Fruit fly (Drosophila melanogaster) whole organism, wandering third instar larva: ENCODE results near the gene lgs.
A peak's percentile ranks its signal among the peaks of the same experiment; 100 is the strongest.

ENCODE experiments used
- Abd-B ChIP-seq: fragments of >200 bp; optimal IDR thresholded peaks from 2 replicates; lab custom pipeline; 2017; ENCODE audit warnings: missing biosample characterization, missing genetic modification characterization
- CG32264 ChIP-seq: fragments of 200-800 bp; sonication (Bioruptor generic); optimal IDR thresholded peaks from 2 replicates; lab custom pipeline; 2016; ENCODE audit warnings: missing biosample characterization, missing genetic modification characterization
- CG9705 ChIP-seq: fragments of 200-800 bp; sonication (Bioruptor generic); optimal IDR thresholded peaks from 2 replicates; lab custom pipeline; 2018; ENCODE audit warnings: missing biosample characterization, mild to moderate bottlenecking, missing genetic modification characterization
- CrebA ChIP-seq: fragments of 200-800 bp; sonication (Bioruptor generic); optimal IDR thresholded peaks from 2 replicates; lab custom pipeline; 2016; ENCODE audit warnings: missing biosample characterization, mild to moderate bottlenecking, missing genetic modification characterization, borderline replicate concordance
- Dfd ChIP-seq: fragments of >200 bp; optimal IDR thresholded peaks from 2 replicates; lab custom pipeline; 2017; ENCODE audit warnings: missing biosample characterization, missing genetic modification characterization
- Dif ChIP-seq: fragments of 200-275, 200-300 bp; sonication (Bioruptor generic); optimal IDR thresholded peaks from 2 replicates; lab custom pipeline; 2018; ENCODE audit warnings: missing biosample characterization, missing genetic modification characterization; ENCODE audit not compliant: partially characterized antibody
- GATAd ChIP-seq: sonication (Bioruptor generic); optimal IDR thresholded peaks from 2 replicates; lab custom pipeline; 2016; ENCODE audit warnings: missing biosample characterization, missing genetic modification characterization
- HLH106 ChIP-seq: fragments of 200-800 bp; optimal IDR thresholded peaks from 3 replicates; lab custom pipeline; 2019; ENCODE audit warnings: missing biosample characterization, mild to moderate bottlenecking, missing genetic modification characterization, moderate library complexity
- Hnf4 ChIP-seq: fragments of 200-800 bp; sonication (Bioruptor generic); optimal IDR thresholded peaks from 2 replicates; lab custom pipeline; 2016; ENCODE audit warnings: missing biosample characterization, mild to moderate bottlenecking, missing genetic modification characterization
- Hr83 ChIP-seq: fragments of 200-300 bp; sonication (Bioruptor generic); optimal IDR thresholded peaks from 2 replicates; lab custom pipeline; 2016; ENCODE audit warnings: missing biosample characterization, mild to moderate bottlenecking, missing genetic modification characterization, moderate library complexity; ENCODE audit not compliant: poor library complexity, severe bottlenecking
- N ChIP-seq: fragments of >200 bp; optimal IDR thresholded peaks from 2 replicates; lab custom pipeline; 2018; ENCODE audit warnings: missing biosample characterization, missing external identifiers, missing genetic modification characterization
- OdsH ChIP-seq: fragments of 200-800 bp; sonication (Bioruptor generic); optimal IDR thresholded peaks from 2 replicates; lab custom pipeline; 2016; ENCODE audit warnings: missing biosample characterization, mild to moderate bottlenecking, missing genetic modification characterization
- Vsx2 ChIP-seq: fragments of 200-300, 225-300 bp; sonication (Bioruptor generic); optimal IDR thresholded peaks from 2 replicates; lab custom pipeline; 2018; ENCODE audit warnings: missing biosample characterization, missing genetic modification characterization; ENCODE audit not compliant: partially characterized antibody
- br ChIP-seq: fragments of 200-800 bp; sonication (Bioruptor generic); optimal IDR thresholded peaks from 2 replicates; lab custom pipeline; 2016; ENCODE audit warnings: missing biosample characterization, missing genetic modification characterization
- brk ChIP-seq: fragments of 200-800 bp; sonication (Bioruptor generic); optimal IDR thresholded peaks from 2 replicates; lab custom pipeline; 2016; ENCODE audit warnings: missing biosample characterization, mild to moderate bottlenecking, missing genetic modification characterization
- dl ChIP-seq, 2 experiments: fragments of 175-275, 200-275 bp in 1 of 2; fragments of 200-275 bp in 1 of 2; sonication (Bioruptor generic); optimal IDR thresholded peaks; lab custom pipeline; 2018; ENCODE audit warnings: mild to moderate bottlenecking in 2 of 2, missing biosample characterization in 2 of 2, missing genetic modification characterization in 2 of 2, moderate library complexity in 2 of 2; ENCODE audit not compliant: partially characterized antibody in 2 of 2, insufficient read depth in 1 of 2
- dmrt93B ChIP-seq: fragments of 200-800 bp; sonication (Bioruptor generic); optimal IDR thresholded peaks from 2 replicates; lab custom pipeline; 2018; ENCODE audit warnings: missing biosample characterization, mild to moderate bottlenecking, missing genetic modification characterization
- dsf ChIP-seq: sonication (Bioruptor generic); optimal IDR thresholded peaks from 2 replicates; lab custom pipeline; 2016; ENCODE audit warnings: missing biosample characterization, missing genetic modification characterization, borderline replicate concordance
- foxo ChIP-seq, 2 experiments: fragments of 200-800 bp; sonication (Bioruptor generic); optimal IDR thresholded peaks; 2 replicates in 1 of 2; 3 replicates in 1 of 2; lab custom pipeline; 2016 to 2017; ENCODE audit warnings: missing biosample characterization in 2 of 2, missing genetic modification characterization in 2 of 2
- fru ChIP-seq: fragments of 200-800 bp; sonication (Bioruptor generic); optimal IDR thresholded peaks from 3 replicates; lab custom pipeline; 2016; ENCODE audit warnings: missing biosample characterization, mild to moderate bottlenecking, missing genetic modification characterization
- h ChIP-seq: fragments of 200-800 bp; sonication (Bioruptor generic); optimal IDR thresholded peaks from 3 replicates; lab custom pipeline; 2016; ENCODE audit warnings: missing biosample characterization, mild to moderate bottlenecking, missing genetic modification characterization
- jim ChIP-seq: fragments of 175-275, 200-325 bp; sonication (Bioruptor generic); optimal IDR thresholded peaks from 2 replicates; lab custom pipeline; 2016; ENCODE audit warnings: missing biosample characterization, mild to moderate bottlenecking, missing genetic modification characterization
- lola ChIP-seq: fragments of >200 bp; optimal IDR thresholded peaks from 2 replicates; lab custom pipeline; 2017; ENCODE audit warnings: missing biosample characterization, missing genetic modification characterization
- pan ChIP-seq: fragments of >200 bp; optimal IDR thresholded peaks from 2 replicates; lab custom pipeline; 2017
- psq ChIP-seq: fragments of 200-800 bp; sonication (Bioruptor generic); optimal IDR thresholded peaks from 3 replicates; lab custom pipeline; 2017; ENCODE audit warnings: missing biosample characterization, mild to moderate bottlenecking, missing genetic modification characterization, moderate library complexity
- rgr ChIP-seq: fragments of 200-800 bp; sonication (Bioruptor generic); optimal IDR thresholded peaks from 3 replicates; lab custom pipeline; 2016; ENCODE audit warnings: missing biosample characterization, mild to moderate bottlenecking, missing genetic modification characterization
- sage ChIP-seq: fragments of 200-800 bp; sonication (Bioruptor generic); optimal IDR thresholded peaks from 2 replicates; lab custom pipeline; 2016; ENCODE audit warnings: missing biosample characterization, mild to moderate bottlenecking, missing genetic modification characterization
- sv ChIP-seq: fragments of 200-800 bp; sonication (Bioruptor generic); optimal IDR thresholded peaks from 3 replicates; lab custom pipeline; 2016; ENCODE audit warnings: missing biosample characterization, missing genetic modification characterization
- tai ChIP-seq: sonication (Bioruptor generic); optimal IDR thresholded peaks from 2 replicates; lab custom pipeline; 2016; ENCODE audit warnings: missing biosample characterization, missing genetic modification characterization
- woc ChIP-seq: sonication (Bioruptor generic); optimal IDR thresholded peaks from 2 replicates; lab custom pipeline; 2016; ENCODE audit warnings: missing biosample characterization, mild to moderate bottlenecking, missing genetic modification characterization

The lgs gene

DNA sequence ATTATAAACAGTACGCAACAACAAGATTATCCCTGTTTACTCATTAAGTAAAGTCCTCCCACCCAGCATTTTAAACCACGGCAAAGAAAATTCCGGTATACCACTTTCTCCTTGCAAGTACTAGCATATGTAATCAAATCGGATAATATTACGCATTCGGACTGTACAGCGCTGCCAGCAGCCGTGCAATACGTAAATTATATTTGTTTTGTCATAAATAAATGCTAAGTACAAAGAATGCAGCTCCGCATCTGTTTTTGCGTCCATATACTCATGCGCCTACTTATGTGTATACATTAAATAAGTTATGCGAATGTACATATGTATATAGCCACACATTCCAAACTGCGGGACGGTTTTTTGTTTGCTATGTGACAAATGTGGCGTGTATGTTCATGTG is 45.2 kb downstream of the lgs start:
- TF ChIP-seq OdsH (GFP tag; lab: Kevin White, UChicago) (no peak), CrebA (GFP tag; lab: Kevin White, UChicago) (no peak), Abd-B (GFP tag; lab: Kevin White, UChicago) (no peak), rgr (GFP tag; lab: Kevin White, UChicago) (no peak), dmrt93B (GFP tag; lab: Kevin White, UChicago) (no peak), Dif (no peak), HLH106 (tag; lab: Kevin White, UChicago) (no peak), CG9705 (GFP tag; lab: Kevin White, UChicago) (no peak), Dfd (GFP tag; lab: Kevin White, UChicago) (no peak), CG32264 (GFP tag; lab: Kevin White, UChicago) (no peak), Vsx2 (GFP tag; lab: Kevin White, UChicago) (no peak), sv (GFP tag; lab: Kevin White, UChicago) (no peak), jim (no peak), dl (GFP tag; optimal IDR thresholded peaks at IDR 0.05; lab: Kevin White, UChicago; ENCODE audit: insufficient read depth in 1 of 2, partially characterized antibody in 2 of 2) (no peak), GATAd (GFP tag; lab: Kevin White, UChicago) (no peak), Hr83 (GFP tag; lab: Kevin White, UChicago) (no peak), br (GFP tag; lab: Kevin White, UChicago) (no peak), lola (GFP tag; lab: Kevin White, UChicago) (no peak), tai (GFP tag; lab: Kevin White, UChicago) (no peak), dsf (GFP tag; lab: Kevin White, UChicago) (no peak)

DNA sequence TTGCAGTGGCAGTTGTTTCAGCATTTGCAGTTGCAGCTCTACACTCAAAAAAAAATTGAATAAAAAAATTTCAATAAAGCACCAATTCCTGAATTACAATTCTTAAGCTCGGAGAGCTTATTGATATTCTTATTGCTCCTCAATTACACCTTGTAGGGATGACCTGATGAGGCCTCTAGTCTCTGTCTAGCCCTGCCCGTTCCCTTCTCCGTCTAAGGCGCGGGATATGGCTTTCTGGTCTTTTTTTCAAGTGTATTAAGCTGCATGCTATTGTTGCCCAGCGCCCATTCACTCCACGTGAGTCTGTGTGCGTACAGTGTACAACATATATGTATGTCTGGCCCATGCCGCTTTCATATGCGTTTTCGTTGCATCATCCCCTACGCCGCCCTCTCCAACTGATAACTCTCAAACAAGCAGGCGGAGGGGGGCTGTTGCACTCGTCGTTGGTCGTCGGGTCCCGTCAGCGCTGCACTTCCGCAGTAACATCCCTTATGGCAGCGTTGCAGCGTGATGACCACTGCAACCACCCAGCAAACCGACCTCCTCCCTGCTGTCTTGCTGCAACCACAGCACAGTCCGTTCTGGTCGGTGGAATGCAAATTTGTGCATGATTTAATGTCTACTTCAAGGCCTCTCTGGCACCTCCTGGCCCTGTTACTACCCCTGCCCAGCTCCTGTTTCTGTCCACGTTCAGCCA is 47.7 kb downstream of the lgs start:
- TF ChIP-seq CG9705 (GFP tag; lab: Kevin White, UChicago) (no peak), fru (peak; percentile 14), dsf (GFP tag; lab: Kevin White, UChicago) (no peak), foxo (GFP tag; optimal IDR thresholded peaks at IDR 0.05; lab: Kevin White, UChicago) (peak in 1 of 2 experiments; percentile 21), h (peak; percentile 11)

DNA sequence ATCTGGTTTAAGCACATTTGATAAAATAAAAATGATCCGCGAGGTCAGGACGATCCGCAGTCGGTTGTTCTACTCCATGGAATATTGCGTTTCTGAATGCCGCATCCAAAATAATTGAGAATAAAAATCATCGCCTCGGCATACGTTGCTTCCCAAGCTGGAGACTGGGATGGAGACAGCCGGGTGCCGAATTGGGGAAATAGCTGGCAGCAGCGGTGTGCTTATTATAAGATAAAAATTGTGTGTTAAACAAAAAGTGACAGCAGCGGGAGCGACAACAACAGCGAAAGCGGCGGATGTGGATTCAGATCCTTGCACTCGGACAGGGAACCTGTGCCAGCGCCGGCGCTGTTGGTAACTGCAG is 48.2 kb downstream of the lgs start, which contains the start of gene dati:
Gene dati (minus strand): TSS at position 101 of the 364 bp plus-strand sequence.
- TF ChIP-seq woc (GFP tag; lab: Kevin White, UChicago) (no peak), br (GFP tag; lab: Kevin White, UChicago) (no peak), OdsH (GFP tag; lab: Kevin White, UChicago) (no peak), foxo (GFP tag; optimal IDR thresholded peaks at IDR 0.05; lab: Kevin White, UChicago) (no peak), brk (GFP tag; lab: Kevin White, UChicago) (no peak)

DNA sequence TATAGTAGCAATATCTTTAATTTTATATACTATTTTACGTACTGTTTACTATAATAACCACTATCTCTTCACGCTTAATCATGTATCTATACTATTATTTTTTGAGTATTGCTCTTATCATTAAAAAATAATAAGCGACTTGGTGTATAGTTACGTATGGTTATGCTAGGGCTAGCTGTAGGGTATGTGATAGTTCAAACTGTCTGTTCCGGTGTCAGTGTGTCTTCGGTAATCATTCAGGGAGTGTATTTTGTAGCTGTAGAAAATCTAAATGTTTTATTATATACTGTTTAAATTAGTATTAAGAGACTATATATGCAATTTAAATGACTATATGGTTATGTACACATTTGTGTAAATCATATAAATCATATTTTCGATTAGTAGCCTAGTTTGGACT is 49.3 kb downstream of the lgs start:
- TF ChIP-seq Dif (no peak), CG32264 (GFP tag; lab: Kevin White, UChicago) (no peak), tai (GFP tag; lab: Kevin White, UChicago) (no peak), HLH106 (tag; lab: Kevin White, UChicago) (no peak), dl (GFP tag; optimal IDR thresholded peaks at IDR 0.05; lab: Kevin White, UChicago; ENCODE audit: insufficient read depth in 1 of 2, partially characterized antibody in 2 of 2) (no peak), sage (no peak), Dfd (GFP tag; lab: Kevin White, UChicago) (no peak), dmrt93B (GFP tag; lab: Kevin White, UChicago) (no peak), lola (GFP tag; lab: Kevin White, UChicago) (no peak), N (no peak), OdsH (GFP tag; lab: Kevin White, UChicago) (no peak), psq (GFP tag; lab: Kevin White, UChicago) (no peak), h (no peak), pan (no peak), Hr83 (GFP tag; lab: Kevin White, UChicago) (no peak), Hnf4 (GFP tag; lab: Kevin White, UChicago) (no peak)
